Fruit fly (Drosophila melanogaster) whole organism, prepupa: ENCODE results near the gene CG9393.

Experiments used
- CG16779 ChIP-seq: fragments of 200-800 bp; sonication (Bioruptor generic); optimal IDR thresholded peaks from 3 replicates; lab custom pipeline; 2017; ENCODE audit warnings: missing biosample characterization, mild to moderate bottlenecking, missing genetic modification characterization
- CG6854 ChIP-seq: fragments of 200-800 bp; sonication (Bioruptor generic); optimal IDR thresholded peaks from 2 replicates; lab custom pipeline; 2017; ENCODE audit warnings: missing biosample characterization, mild to moderate bottlenecking, missing genetic modification characterization
- Met ChIP-seq: fragments of 200-800 bp; sonication (Bioruptor generic); optimal IDR thresholded peaks from 3 replicates; lab custom pipeline; 2016; ENCODE audit warnings: missing biosample characterization, missing genetic modification characterization
- cyc ChIP-seq: fragments of 200-800 bp; sonication (Bioruptor generic); optimal IDR thresholded peaks from 3 replicates; lab custom pipeline; 2016; ENCODE audit warnings: missing biosample characterization, missing genetic modification characterization
- eg ChIP-seq: fragments of 200-800 bp; sonication (Bioruptor generic); IDR thresholded peaks from 3 replicates; pipeline ENCODE4 v1.3.6; 2022; ENCODE audit warnings: missing biosample characterization, missing genetic modification characterization

DNA sequence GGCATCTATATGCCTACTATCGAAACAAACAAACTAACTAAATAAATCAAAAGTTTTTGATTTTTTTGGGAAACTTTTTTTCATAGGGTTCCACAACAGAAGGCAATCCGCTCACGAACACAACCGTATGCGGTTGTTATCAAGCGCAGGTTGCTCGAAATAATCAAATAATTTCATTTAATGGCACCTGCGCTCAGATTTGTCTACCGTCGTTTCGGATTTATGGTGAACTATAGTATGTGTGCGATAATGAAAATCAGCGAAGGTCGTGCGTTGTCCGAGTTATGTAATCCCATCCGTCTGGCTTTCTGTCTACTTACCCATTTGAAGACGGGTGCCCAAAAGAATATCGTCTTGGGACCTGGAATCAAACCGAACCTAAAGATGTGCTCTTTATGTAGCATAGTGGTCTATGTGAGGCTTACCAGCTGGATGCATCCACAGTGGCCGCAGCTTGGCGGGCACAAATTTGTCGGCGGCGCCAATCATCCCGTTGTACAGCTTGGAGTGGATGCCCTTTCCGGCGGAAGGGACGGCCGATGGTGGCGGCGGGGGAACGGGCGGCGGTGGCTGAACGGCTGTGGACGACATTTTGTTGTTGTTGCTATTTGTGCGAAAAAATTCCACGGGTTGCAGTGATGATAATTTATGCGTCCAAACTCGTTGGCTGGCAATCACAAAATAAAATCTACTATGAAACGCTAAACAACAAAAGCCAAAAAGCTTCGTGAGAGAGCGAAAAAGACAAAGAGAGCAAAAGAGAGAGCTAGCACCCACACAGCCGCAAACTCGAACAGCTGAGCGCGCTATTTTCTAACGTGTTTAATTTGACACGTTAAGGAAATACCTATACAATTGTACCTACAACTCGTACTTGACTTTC is 9.7 kb upstream of the CG9393 start:
- no peak for TF ChIP-seq CG6854 (GFP tag; lab: Kevin White, UChicago)
- TF ChIP-seq cyc (GFP tag; lab: Kevin White, UChicago), result no peak
- 0 out of 3 replicates have a peak, but pooled peaks have one; percentile 23 for TF ChIP-seq eg
- TF ChIP-seq CG16779, result no peak
- TF ChIP-seq Met (GFP tag; lab: Kevin White, UChicago), result no peak
